Worm (Caenorhabditis elegans) whole organism, early embryonic: ENCODE data around the gene F38B7.2.

Experiments
- F13C5.2 ChIP-seq: sonication (generic microtip); optimal IDR thresholded peaks from 2 replicates; lab custom pipeline; 2017; ENCODE audit warnings: mild to moderate bottlenecking, missing genetic modification characterization, inconsistent platforms, missing compliant biosample characterization
- tbx-37 ChIP-seq: fragments of 200-800 bp; sonication (Bioruptor generic); conservative IDR thresholded peaks from 2 replicates; pipeline ENCODE4 v1.3.6; 2022; ENCODE audit warnings: missing genetic modification reagents, missing genetic modification characterization, missing compliant biosample characterization

DNA sequence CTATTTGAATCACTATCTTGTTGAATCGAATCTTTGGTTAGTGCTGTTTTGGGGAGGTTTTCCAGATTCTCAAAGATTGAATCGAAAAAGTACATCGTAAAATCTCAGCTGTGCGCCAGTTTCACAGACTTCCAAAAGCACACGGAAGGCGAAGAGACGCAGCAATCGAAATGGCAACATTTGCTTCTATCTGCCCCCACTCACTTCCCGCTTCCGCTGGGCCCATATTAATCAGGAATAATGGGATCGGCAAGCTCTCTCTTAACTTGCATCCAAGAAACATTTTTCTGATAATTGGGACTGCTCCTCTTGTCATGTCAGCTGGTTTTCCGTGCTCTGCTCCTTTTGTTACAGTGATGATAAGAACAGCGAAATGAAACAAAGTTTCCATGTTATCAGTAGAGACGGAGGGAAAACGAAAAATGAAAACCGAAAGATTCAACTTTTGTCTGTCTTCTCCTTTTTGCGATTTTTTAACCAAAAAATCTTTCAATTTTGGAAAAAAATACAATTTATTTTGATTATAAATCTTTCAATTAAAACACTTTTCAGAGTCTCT, 8.2 kb upstream of the F38B7.2 start:
- TF ChIP-seq F13C5.2 (tag; lab: Kevin White, UChicago) (no peak), tbx-37 (no peak)
